Fruit fly (Drosophila melanogaster) whole organism, wandering third instar larva: ENCODE data around the gene blot.

Experiments used
- pan ChIP-seq: fragments of >200 bp; optimal IDR thresholded peaks from 2 replicates; lab custom pipeline; 2017
- psq ChIP-seq: fragments of 200-800 bp; sonication (Bioruptor generic); optimal IDR thresholded peaks from 3 replicates; lab custom pipeline; 2017; ENCODE audit warnings: missing biosample characterization, mild to moderate bottlenecking, missing genetic modification characterization, moderate library complexity

dm6 chr3L:17407073-17407472, 14.2 kb downstream of the blot start:
- TF ChIP-seq psq (GFP tag; lab: Kevin White, UChicago) = no peak
- no peak for TF ChIP-seq pan (lab: Kevin White, UChicago)
